Worm (Caenorhabditis elegans) whole organism, L2 larva: ENCODE measurements around the gene thoc-7.
A peak's percentile ranks its signal among the peaks of the same experiment; 100 is the strongest.

Experiments used
- C34F6.9 ChIP-seq: fragments of 150-350 bp; optimal IDR thresholded peaks from 2 replicates; lab custom pipeline; 2014; ENCODE audit warnings: missing biosample characterization, missing genetic modification characterization
- F13H6.1 ChIP-seq: sonication (generic microtip); optimal IDR thresholded peaks from 2 replicates; lab custom pipeline; 2016; ENCODE audit warnings: missing genetic modification characterization, missing compliant biosample characterization
- Y55F3AM.14 ChIP-seq: fragments of 200-800 bp; sonication (Bioruptor generic); optimal IDR thresholded peaks from 2 replicates; lab custom pipeline; 2018; ENCODE audit warnings: mild to moderate bottlenecking, missing genetic modification characterization, missing compliant biosample characterization
- ZK546.5 ChIP-seq: sonication (generic microtip); optimal IDR thresholded peaks from 2 replicates; lab custom pipeline; 2017; ENCODE audit warnings: missing biosample characterization, missing genetic modification characterization
- alr-1 ChIP-seq: fragments of 150-350 bp; optimal IDR thresholded peaks from 2 replicates; lab custom pipeline; 2014; ENCODE audit warnings: missing biosample characterization, missing genetic modification characterization
- aly-2 ChIP-seq: fragments of 150-350 bp; optimal IDR thresholded peaks from 2 replicates; lab custom pipeline; 2014; ENCODE audit warnings: missing biosample characterization, missing genetic modification characterization
- ama-1 ChIP-seq: fragments of 150-350 bp; optimal IDR thresholded peaks from 2 replicates; lab custom pipeline; 2018; ENCODE audit warnings: inconsistent platforms
- blmp-1 ChIP-seq: sonication (generic microtip); optimal IDR thresholded peaks from 2 replicates; lab custom pipeline; 2017; ENCODE audit warnings: missing genetic modification characterization, mild to moderate bottlenecking, missing compliant biosample characterization, antibody characterized with exemption, moderate library complexity; ENCODE audit not compliant: insufficient read depth
- ceh-16 ChIP-seq: fragments of 150-350 bp; optimal IDR thresholded peaks from 2 replicates; lab custom pipeline; 2014; ENCODE audit warnings: missing biosample characterization, missing genetic modification characterization
- ceh-82 ChIP-seq: fragments of 150-350 bp; optimal IDR thresholded peaks from 2 replicates; lab custom pipeline; 2014; ENCODE audit warnings: missing biosample characterization, missing genetic modification characterization
- crh-2 ChIP-seq: sonication (generic microtip); optimal IDR thresholded peaks from 2 replicates; lab custom pipeline; 2017; ENCODE audit warnings: missing biosample characterization, missing genetic modification characterization
- dmd-4 ChIP-seq: sonication (generic microtip); optimal IDR thresholded peaks from 2 replicates; lab custom pipeline; 2017; ENCODE audit warnings: missing biosample characterization, missing genetic modification characterization
- egl-27 ChIP-seq: sonication (generic microtip); optimal IDR thresholded peaks from 3 replicates; lab custom pipeline; 2017; ENCODE audit warnings: missing biosample characterization, missing genetic modification reagents, missing genetic modification characterization
- elt-3 ChIP-seq: sonication (generic microtip); optimal IDR thresholded peaks from 2 replicates; lab custom pipeline; 2017; ENCODE audit warnings: missing biosample characterization, missing genetic modification characterization
- fos-1 ChIP-seq: fragments of 150-350 bp; optimal IDR thresholded peaks from 2 replicates; lab custom pipeline; 2014; ENCODE audit warnings: missing biosample characterization, missing genetic modification characterization
- gmeb-1 ChIP-seq: fragments of 150-350 bp; optimal IDR thresholded peaks from 2 replicates; lab custom pipeline; 2014; ENCODE audit warnings: missing biosample characterization, missing genetic modification characterization
- lin-11 ChIP-seq: fragments of 150-350 bp; sonication (generic microtip); optimal IDR thresholded peaks from 2 replicates; lab custom pipeline; 2014; ENCODE audit warnings: missing biosample characterization, missing genetic modification characterization, inconsistent platforms, mixed read lengths
- lin-13 ChIP-seq: fragments of 150-350 bp; optimal IDR thresholded peaks from 2 replicates; lab custom pipeline; 2014; ENCODE audit warnings: missing biosample characterization, missing genetic modification reagents, missing genetic modification characterization
- lin-39 ChIP-seq: fragments of 150-350 bp; optimal IDR thresholded peaks from 2 replicates; lab custom pipeline; 2014; ENCODE audit warnings: missing biosample characterization, missing genetic modification reagents, missing genetic modification characterization
- lsy-2 ChIP-seq, 2 experiments: fragments of 150-350 bp in 1 of 2; sonication (generic microtip) in 1 of 2; optimal IDR thresholded peaks; 2 replicates each; lab custom pipeline; 2014 to 2017; ENCODE audit warnings: missing biosample characterization in 2 of 2, missing genetic modification characterization in 2 of 2
- mab-5 ChIP-seq: fragments of 150-350 bp; optimal IDR thresholded peaks from 2 replicates; lab custom pipeline; 2014; ENCODE audit warnings: missing biosample characterization, missing genetic modification characterization
- mbf-1 ChIP-seq: sonication (generic microtip); optimal IDR thresholded peaks from 2 replicates; lab custom pipeline; 2017; ENCODE audit warnings: missing biosample characterization, missing genetic modification characterization
- mdl-1 ChIP-seq, 2 experiments: fragments of 150-350 bp in 1 of 2; sonication (generic microtip) in 1 of 2; optimal IDR thresholded peaks; 2 replicates each; lab custom pipeline; 2017; ENCODE audit warnings: missing biosample characterization in 2 of 2, missing genetic modification characterization in 2 of 2
- nhr-10 ChIP-seq: sonication (generic microtip); optimal IDR thresholded peaks from 2 replicates; lab custom pipeline; 2017; ENCODE audit warnings: missing biosample characterization, missing genetic modification characterization
- nhr-11 ChIP-seq: fragments of 150-350 bp; optimal IDR thresholded peaks from 2 replicates; lab custom pipeline; 2014; ENCODE audit warnings: missing biosample characterization, missing genetic modification characterization
- nhr-129 ChIP-seq: fragments of 150-350 bp; optimal IDR thresholded peaks from 2 replicates; lab custom pipeline; 2014; ENCODE audit warnings: missing biosample characterization, missing genetic modification characterization
- nhr-21 ChIP-seq: fragments of 150-350 bp; optimal IDR thresholded peaks from 2 replicates; lab custom pipeline; 2014; ENCODE audit warnings: missing biosample characterization, missing genetic modification characterization
- nhr-23 ChIP-seq: fragments of 150-350 bp; optimal IDR thresholded peaks from 2 replicates; lab custom pipeline; 2014; ENCODE audit warnings: missing biosample characterization, missing genetic modification reagents, missing genetic modification characterization
- nhr-237 ChIP-seq: fragments of 150-350 bp; optimal IDR thresholded peaks from 2 replicates; lab custom pipeline; 2014; ENCODE audit warnings: missing biosample characterization, missing genetic modification characterization
- nhr-25 ChIP-seq: fragments of 150-350 bp; sonication (generic microtip); optimal IDR thresholded peaks from 3 replicates; lab custom pipeline; 2014; ENCODE audit warnings: missing biosample characterization, missing genetic modification characterization
- nhr-6 ChIP-seq: fragments of 150-350 bp; optimal IDR thresholded peaks from 2 replicates; lab custom pipeline; 2014; ENCODE audit warnings: missing biosample characterization, missing genetic modification characterization
- nhr-77 ChIP-seq: fragments of 150-350 bp; optimal IDR thresholded peaks from 2 replicates; lab custom pipeline; 2014; ENCODE audit warnings: missing biosample characterization, missing genetic modification characterization
- peb-1 ChIP-seq: fragments of 150-350 bp; optimal IDR thresholded peaks from 2 replicates; lab custom pipeline; 2014; ENCODE audit warnings: missing biosample characterization, missing genetic modification characterization
- sem-4 ChIP-seq: fragments of 150-350 bp; optimal IDR thresholded peaks from 2 replicates; lab custom pipeline; 2014; ENCODE audit warnings: missing biosample characterization, missing genetic modification reagents, missing genetic modification characterization
- skn-1 ChIP-seq: sonication (generic microtip); optimal IDR thresholded peaks from 2 replicates; lab custom pipeline; 2017; ENCODE audit warnings: missing biosample characterization, missing genetic modification characterization
- sma-3 ChIP-seq: sonication (generic microtip); optimal IDR thresholded peaks from 2 replicates; lab custom pipeline; 2016; ENCODE audit warnings: missing genetic modification reagents, missing genetic modification characterization, missing compliant biosample characterization
- sma-9 ChIP-seq, 2 experiments: fragments of 150-350 bp in 1 of 2; sonication (generic microtip) in 1 of 2; optimal IDR thresholded peaks; 2 replicates each; lab custom pipeline; 2014 to 2016; ENCODE audit warnings: missing genetic modification characterization in 2 of 2, mild to moderate bottlenecking in 1 of 2, missing biosample characterization in 1 of 2, missing compliant biosample characterization in 1 of 2, missing genetic modification reagents in 1 of 2, moderate library complexity in 1 of 2
- snpc-4 ChIP-seq: fragments of 150-350 bp; optimal IDR thresholded peaks from 2 replicates; lab custom pipeline; 2014; ENCODE audit warnings: missing biosample characterization, missing genetic modification characterization
- unc-39 ChIP-seq: fragments of 150-350 bp; optimal IDR thresholded peaks from 2 replicates; lab custom pipeline; 2014; ENCODE audit warnings: missing biosample characterization, missing genetic modification characterization
- unc-55 ChIP-seq: fragments of 150-350 bp; sonication (generic microtip); optimal IDR thresholded peaks from 3 replicates; lab custom pipeline; 2014; ENCODE audit warnings: missing biosample characterization, missing genetic modification reagents, missing genetic modification characterization
- unc-62 ChIP-seq: fragments of 150-350 bp; optimal IDR thresholded peaks from 2 replicates; lab custom pipeline; 2014; ENCODE audit warnings: missing biosample characterization, missing genetic modification reagents, missing genetic modification characterization
- zag-1 ChIP-seq: fragments of 150-350 bp; optimal IDR thresholded peaks from 2 replicates; lab custom pipeline; 2014; ENCODE audit warnings: missing biosample characterization, missing genetic modification characterization
- ztf-1 ChIP-seq: fragments of 200-800 bp; sonication (Bioruptor generic); conservative IDR thresholded peaks from 2 replicates; pipeline ENCODE4 v1.3.6; 2022; ENCODE audit warnings: missing genetic modification characterization, missing compliant biosample characterization
- ztf-11 ChIP-seq: sonication (generic microtip); optimal IDR thresholded peaks from 2 replicates; lab custom pipeline; 2017; ENCODE audit warnings: missing biosample characterization, missing genetic modification characterization
- ztf-4 ChIP-seq: fragments of 150-350 bp; optimal IDR thresholded peaks from 2 replicates; lab custom pipeline; 2014; ENCODE audit warnings: missing biosample characterization, missing genetic modification characterization

The thoc-7 gene

ce11 chrIV:13910931-13911330 is 28.4 kb downstream of the thoc-7 start (continued):
- TF ChIP-seq nhr-21 (tag; lab: Kevin White, UChicago) (peak; percentile 14), fos-1 (tag; lab: Kevin White, UChicago) (no peak), alr-1 (tag; lab: Kevin White, UChicago) (no peak)

- no peak for TF ChIP-seq unc-39 (tag; lab: Kevin White, UChicago)
- no peak for TF ChIP-seq ztf-11
- TF ChIP-seq elt-3 (tag; lab: Kevin White, UChicago): no peak
- TF ChIP-seq lsy-2 (tag; optimal IDR thresholded peaks at IDR 0.05; lab: Kevin White, UChicago): no peak
Observed at ce11 chrIV:13912929-13913328, 30.4 kb downstream of the thoc-7 start, which contains the start of gene Y37A1A.2. Gene Y37A1A.2 (minus strand): TSS chrIV:13913029.

- peak; percentile 67 for TF ChIP-seq nhr-6
- peak; percentile 99 for TF ChIP-seq sma-9 (GFP tag; optimal IDR thresholded peaks at IDR 0.05; lab: Kevin White, UChicago)
- TF ChIP-seq sma-9 (tag; optimal IDR thresholded peaks at IDR 0.05; lab: Kevin White, UChicago): no peak
- TF ChIP-seq lin-13 (GFP tag; lab: Kevin White, UChicago): no peak
- no peak for TF ChIP-seq zag-1 (tag; lab: Kevin White, UChicago)
- no peak for TF ChIP-seq alr-1 (tag; lab: Kevin White, UChicago)
- no peak for TF ChIP-seq ama-1
- TF ChIP-seq unc-39 (tag; lab: Kevin White, UChicago): no peak
- no peak for TF ChIP-seq snpc-4 (tag; lab: Kevin White, UChicago)
- no peak for TF ChIP-seq ZK546.5 (tag; lab: Kevin White, UChicago)
- TF ChIP-seq nhr-129 (tag; lab: Kevin White, UChicago): peak; percentile 82
- peak; percentile 100 for TF ChIP-seq fos-1 (tag; lab: Kevin White, UChicago)
- peak; percentile 79 for TF ChIP-seq gmeb-1 (tag; lab: Kevin White, UChicago)
- no peak for TF ChIP-seq lin-11 (tag; lab: Kevin White, UChicago)
- peak; percentile 26 to 93 for TF ChIP-seq lsy-2 (tag; optimal IDR thresholded peaks at IDR 0.05; lab: Kevin White, UChicago)
- no peak for TF ChIP-seq lin-39 (tag; lab: Kevin White, UChicago)
- no peak for TF ChIP-seq nhr-11 (tag; lab: Kevin White, UChicago)
- no peak for TF ChIP-seq aly-2 (tag; lab: Kevin White, UChicago)
- TF ChIP-seq nhr-23: no peak
- TF ChIP-seq ceh-82: no peak
- TF ChIP-seq nhr-21 (tag; lab: Kevin White, UChicago): peak; percentile 88
- TF ChIP-seq unc-62 (GFP tag; lab: Kevin White, UChicago): no peak
- no peak for TF ChIP-seq ztf-11
- no peak for TF ChIP-seq nhr-77 (tag; lab: Kevin White, UChicago)
- TF ChIP-seq sem-4: no peak
- TF ChIP-seq mbf-1 (tag; lab: Kevin White, UChicago): no peak
- TF ChIP-seq skn-1: peak; percentile 81
- TF ChIP-seq nhr-237: no peak
- TF ChIP-seq ztf-4: no peak
- peak; percentile 97 for TF ChIP-seq egl-27 (tag; lab: Kevin White, UChicago)
- TF ChIP-seq Y55F3AM.14 (GFP tag; lab: Kevin White, UChicago): peak; percentile 59
- no peak for TF ChIP-seq peb-1
- TF ChIP-seq mdl-1 (tag; optimal IDR thresholded peaks at IDR 0.05; lab: Kevin White, UChicago): peak in 1 of 2 experiments; percentile 65
- TF ChIP-seq ceh-16 (tag; lab: Kevin White, UChicago): no peak
- TF ChIP-seq blmp-1 (tag; lab: Kevin White, UChicago): peak; percentile 75
- peak; percentile 86 for TF ChIP-seq nhr-25 (tag; lab: Kevin White, UChicago)
- TF ChIP-seq nhr-10: no peak
- TF ChIP-seq elt-3 (tag; lab: Kevin White, UChicago): peak; percentile 73
- TF ChIP-seq dmd-4 (tag; lab: Kevin White, UChicago): no peak
- TF ChIP-seq sma-3 (GFP tag; lab: Kevin White, UChicago): peak; percentile 93
- TF ChIP-seq ztf-1: no peak
- TF ChIP-seq F13H6.1 (tag; lab: Kevin White, UChicago): peak; percentile 85
- no peak for TF ChIP-seq mab-5 (tag; lab: Kevin White, UChicago)
- TF ChIP-seq crh-2 (tag; lab: Kevin White, UChicago): peak; percentile 95
- TF ChIP-seq C34F6.9 (tag; lab: Kevin White, UChicago): no peak
- no peak for TF ChIP-seq unc-55
Observed at ce11 chrIV:13919207-13919759, 36.7 kb downstream of the thoc-7 start.
